Worm (Caenorhabditis elegans): Measurements from ENCODE around the gene nex-2.

nex-2 gene

ce11 chrIII:10333961-10334542 lies 3.8 kb upstream of the nex-2 start, which contains the start of the genes jmjd-4 and mev-1 (continued):
- TF ChIP-seq snpc-4 (GFP tag; optimal IDR thresholded peaks at IDR 0.05) (peak; percentile 68), snpc-4 (tag; optimal IDR thresholded peaks at IDR 0.05) (peak in 3 of 4 experiments; percentile 61 to 72 (median 65)), rcor-1 (GFP tag; IDR thresholded peaks at IDR 0.05) (peak; percentile 81), let-607 (tag; optimal IDR thresholded peaks at IDR 0.05) (peak; percentile 58 to 75), hsf-1 (GFP tag; IDR thresholded peaks at IDR 0.05) (peak; percentile 67), madf-6 (GFP tag; IDR thresholded peaks at IDR 0.05) (peak; percentile 87), F22D6.2 (tag; optimal IDR thresholded peaks at IDR 0.05) (peak; percentile 48), nhr-90 (tag; optimal IDR thresholded peaks at IDR 0.05) (no peak), egl-18 (GFP tag; IDR thresholded peaks at IDR 0.05) (no peak), lag-1 (GFP tag; IDR thresholded peaks at IDR 0.05) (no peak), Y56A3A.18 (GFP tag; IDR thresholded peaks at IDR 0.05) (peak; percentile 58; the same call in 1 of the 2 replicates), dpl-1 (GFP tag; optimal IDR thresholded peaks at IDR 0.05) (peak; percentile 71), unc-130 (GFP tag; optimal IDR thresholded peaks at IDR 0.05) (no peak), lin-54 (GFP tag; optimal IDR thresholded peaks at IDR 0.05) (peak; percentile 92), snpc-3.4 (tag; optimal IDR thresholded peaks at IDR 0.05) (peak; percentile 63), D2030.7 (GFP tag; IDR thresholded peaks at IDR 0.05) (peak; percentile 38), ztf-22 (GFP tag; optimal IDR thresholded peaks at IDR 0.05) (peak; percentile 58), rec-8 (tag; optimal IDR thresholded peaks at IDR 0.05) (no peak), somi-1 (GFP tag; optimal IDR thresholded peaks at IDR 0.05) (no peak), F52B5.7 (tag; optimal IDR thresholded peaks at IDR 0.05) (no peak), hmg-1.2 (GFP tag; IDR thresholded peaks at IDR 0.05) (peak; percentile 67)

- TF ChIP-seq ceh-40 (GFP tag; IDR thresholded peaks at IDR 0.05) (no peak), Y79H2A.3 (GFP tag; conservative IDR thresholded peaks at IDR 0.05) (no peak), unc-130 (GFP tag; optimal IDR thresholded peaks at IDR 0.05) (no peak), lin-35 (GFP tag; optimal IDR thresholded peaks at IDR 0.05) (no peak), zfh-2 (GFP tag; conservative IDR thresholded peaks at IDR 0.05) (no peak), B0336.3 (GFP tag; IDR thresholded peaks at IDR 0.05) (no peak), efl-1 (GFP tag; optimal IDR thresholded peaks at IDR 0.05) (no peak), somi-1 (GFP tag; optimal IDR thresholded peaks at IDR 0.05) (no peak), gei-17 (GFP tag; optimal IDR thresholded peaks at IDR 0.05) (no peak), attf-3 (GFP tag; conservative IDR thresholded peaks at IDR 0.05) (no peak), Y56A3A.18 (GFP tag; IDR thresholded peaks at IDR 0.05) (no peak), ccch-3 (GFP tag; optimal IDR thresholded peaks at IDR 0.05) (no peak), egrh-3 (GFP tag; IDR thresholded peaks at IDR 0.05) (no peak), madf-3 (GFP tag; IDR thresholded peaks at IDR 0.05) (no peak), attf-5 (GFP tag; optimal IDR thresholded peaks at IDR 0.05) (no peak), F57C9.4 (tag; optimal IDR thresholded peaks at IDR 0.05) (no peak), mes-4 (tag; optimal IDR thresholded peaks at IDR 0.05) (no peak)
Measured at ce11 chrIII:10332560-10332959, 2.3 kb upstream of the nex-2 start, which contains the start of gene T07C4.12. T07C4.12 (minus strand) TSS chrIII:10332660.

ce11 chrIII:10331232-10331631 lies 1.0 kb upstream of the nex-2 start:
- TF ChIP-seq tbx-9 (tag; optimal IDR thresholded peaks at IDR 0.05; ENCODE audit: borderline replicate concordance) = peak; percentile 56
- TF ChIP-seq attf-5 (GFP tag; optimal IDR thresholded peaks at IDR 0.05) = peak; percentile 6
- TF ChIP-seq cebp-1 (GFP tag; IDR thresholded peaks at IDR 0.05) = peak; percentile 64; the same call in 1 of the 2 replicates
- peak; percentile 94 for TF ChIP-seq cebp-1 (tag; optimal IDR thresholded peaks at IDR 0.05)
- TF ChIP-seq nfyb-1 (GFP tag; IDR thresholded peaks at IDR 0.05) = 0 out of 2 replicates have a peak, but pooled peaks have one; percentile 37
- TF ChIP-seq C17E4.6 (GFP tag; IDR thresholded peaks at IDR 0.05) = no peak
- TF ChIP-seq ztf-22 (GFP tag; optimal IDR thresholded peaks at IDR 0.05) = no peak
- TF ChIP-seq lin-35 (GFP tag; optimal IDR thresholded peaks at IDR 0.05) = peak in 1 of 3 experiments; percentile 11
- TF ChIP-seq dpff-1 (tag; optimal IDR thresholded peaks at IDR 0.05) = no peak
- peak; percentile 70; the same call in 1 of the 2 replicates for TF ChIP-seq hsf-1 (GFP tag; IDR thresholded peaks at IDR 0.05)
- TF ChIP-seq B0336.3 (GFP tag; IDR thresholded peaks at IDR 0.05) = 0 out of 2 replicates have a peak, but pooled peaks have one; percentile 29
- TF ChIP-seq hlh-12 (tag; optimal IDR thresholded peaks at IDR 0.05) = no peak

Measured in whole organism, young adult.